Worm (Caenorhabditis elegans) whole organism, young adult: Measurements from ENCODE around the gene evl-20.

Source experiments
- attf-3 ChIP-seq: fragments of 200-800 bp; sonication (Bioruptor generic); conservative IDR thresholded peaks from 2 replicates; pipeline ENCODE4 v1.3.6; 2022; ENCODE audit warnings: missing genetic modification reagents, missing genetic modification characterization, missing compliant biosample characterization
- let-526 ChIP-seq: fragments of 200-800 bp; sonication (Bioruptor generic); IDR thresholded peaks from 2 replicates; pipeline ENCODE4 v1.3.6; 2022; ENCODE audit warnings: missing genetic modification reagents, missing genetic modification characterization, missing compliant biosample characterization
- madf-10 ChIP-seq: sonication (generic microtip); optimal IDR thresholded peaks from 2 replicates; lab custom pipeline; 2016; ENCODE audit warnings: mild to moderate bottlenecking, missing genetic modification characterization, missing compliant biosample characterization
- madf-3 ChIP-seq: fragments of 200-800 bp; sonication (Bioruptor generic); IDR thresholded peaks from 2 replicates; pipeline ENCODE4 v1.3.6; 2022; ENCODE audit warnings: missing genetic modification reagents, missing genetic modification characterization, missing compliant biosample characterization
- madf-6 ChIP-seq: fragments of 200-800 bp; sonication (Bioruptor generic); IDR thresholded peaks from 2 replicates; pipeline ENCODE4 v1.3.6; 2022; ENCODE audit warnings: missing genetic modification reagents, missing genetic modification characterization, missing compliant biosample characterization
- somi-1 ChIP-seq: fragments of 200-800 bp; sonication (Bioruptor generic); optimal IDR thresholded peaks from 2 replicates; lab custom pipeline; 2018; ENCODE audit warnings: mild to moderate bottlenecking, missing genetic modification characterization, missing compliant biosample characterization
- unc-130 ChIP-seq: sonication (generic microtip); optimal IDR thresholded peaks from 2 replicates; lab custom pipeline; 2016; ENCODE audit warnings: missing genetic modification reagents, missing genetic modification characterization, missing compliant biosample characterization

- TF ChIP-seq somi-1 (GFP tag; lab: Kevin White, UChicago) (no peak), madf-10 (tag; lab: Kevin White, UChicago) (no peak), attf-3 (GFP tag; lab: Robert Waterston, UW) (no peak), madf-3 (GFP tag; lab: Robert Waterston, UW) (no peak), madf-6 (GFP tag; lab: Robert Waterston, UW) (peak; percentile 94), unc-130 (GFP tag; lab: Kevin White, UChicago) (no peak), let-526 (GFP tag; lab: Robert Waterston, UW) (no peak)
Measured at ce11 chrII:8456681-8457389, 12.7 kb downstream of the evl-20 start.
